Fruit fly (Drosophila melanogaster): ENCODE data around the gene CG33252.

CG33252 gene

DNA sequence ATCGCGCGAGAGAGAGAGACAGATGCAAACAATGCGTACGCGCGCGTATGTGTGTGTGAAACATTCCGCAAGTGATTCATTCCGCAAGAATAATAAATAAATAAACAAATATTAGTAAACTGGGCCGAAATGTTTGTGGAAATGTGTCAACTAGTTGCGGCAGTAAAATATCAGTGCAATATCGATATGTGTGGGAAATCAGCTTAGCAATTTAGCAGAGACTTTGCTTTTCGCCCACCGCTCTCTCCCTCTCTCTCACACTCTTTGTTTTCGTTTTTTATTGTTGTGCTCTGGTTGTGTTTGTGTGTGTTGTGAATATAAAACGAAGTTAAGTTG, 46.5 kb upstream of the CG33252 start (continued):
- TF ChIP-seq Dad (GFP tag; optimal IDR thresholded peaks at IDR 0.05) (no peak), D (optimal IDR thresholded peaks at IDR 0.05) (no peak), D (GFP tag; optimal IDR thresholded peaks at IDR 0.05) (peak; percentile 42), ind (GFP tag; optimal IDR thresholded peaks at IDR 0.05) (no peak), CG42726 (GFP tag; IDR thresholded peaks at IDR 0.05; ENCODE audit: partially characterized antibody) (no peak), CG2129 (GFP tag; IDR thresholded peaks at IDR 0.05; ENCODE audit: partially characterized antibody) (no peak), CG1832 (GFP tag; optimal IDR thresholded peaks at IDR 0.05) (peak; percentile 67), CG15479 (GFP tag; optimal IDR thresholded peaks at IDR 0.05) (peak; percentile 23), ftz-f1 (GFP tag; optimal IDR thresholded peaks at IDR 0.05) (no peak), gro (GFP tag; optimal IDR thresholded peaks at IDR 0.05) (no peak), slp2 (GFP tag; optimal IDR thresholded peaks at IDR 0.05) (no peak), Gsc (GFP tag; IDR thresholded peaks at IDR 0.05) (no peak), Xrp1 (GFP tag; IDR thresholded peaks at IDR 0.05) (0 out of 2 replicates have a peak, but pooled peaks have one; percentile 15)

DNA sequence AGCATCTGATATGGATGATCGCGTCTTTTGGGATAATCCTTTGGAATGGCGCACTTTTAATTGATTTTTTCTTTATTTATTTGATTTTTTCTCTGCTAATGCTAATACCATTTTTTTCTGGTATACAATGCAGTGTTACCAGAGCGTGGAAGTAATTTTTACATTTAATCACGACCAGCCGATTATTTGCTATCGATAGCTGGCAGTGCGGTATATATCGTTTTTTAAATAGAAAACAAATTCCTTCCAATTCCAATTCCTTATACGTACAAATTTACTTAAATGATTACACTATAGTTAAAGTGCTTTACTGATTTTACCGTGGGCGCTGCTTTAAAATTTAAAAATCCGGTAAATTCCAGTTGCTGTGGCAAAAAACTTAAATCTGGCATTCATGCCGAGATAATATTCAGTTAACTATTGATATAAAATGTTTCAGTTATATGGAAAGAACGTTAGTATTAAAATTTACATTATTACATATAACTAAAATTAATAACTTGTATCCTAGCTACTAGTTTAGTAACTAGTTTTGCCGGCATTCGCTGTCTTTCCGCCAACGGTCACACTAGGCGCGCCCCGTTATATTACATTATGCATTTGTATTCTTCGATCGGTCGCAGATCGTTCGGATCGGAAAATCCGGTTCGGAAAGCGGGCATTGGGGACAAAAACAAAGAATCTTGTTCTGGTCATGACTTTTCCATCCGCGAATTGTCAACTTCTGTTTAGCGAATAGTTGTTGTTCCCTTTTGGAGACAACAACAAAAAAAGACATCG, 45.9 kb upstream of the CG33252 start, which contains the start of the genes CG13001 and RhoGAP15B:
CG13001 (minus strand) TSS at position 137 of the 780 bp plus-strand sequence.
RhoGAP15B (plus strand) TSS at position 556 of the 780 bp plus-strand sequence.
- TF ChIP-seq Dp (GFP tag; optimal IDR thresholded peaks at IDR 0.05) (peak; percentile 56), Ada2b (GFP tag; IDR thresholded peaks at IDR 0.05) (no peak), Elba2 (GFP tag; optimal IDR thresholded peaks at IDR 0.05) (no peak), Hr39 (optimal IDR thresholded peaks at IDR 0.05) (no peak), zen (tag; optimal IDR thresholded peaks at IDR 0.05) (no peak), CG9215 (GFP tag; IDR thresholded peaks at IDR 0.05) (no peak), rib (GFP tag; IDR thresholded peaks at IDR 0.05) (peak; percentile 32; the same call in 1 of the 2 replicates), vnd (GFP tag; IDR thresholded peaks at IDR 0.05; ENCODE audit: partially characterized antibody) (peak; percentile 64), peb (GFP tag; IDR thresholded peaks at IDR 0.05) (no peak), CG18262 (tag; optimal IDR thresholded peaks at IDR 0.05) (peak; percentile 6), Dek (tag; optimal IDR thresholded peaks at IDR 0.05) (no peak), CG13287 (GFP tag; IDR thresholded peaks at IDR 0.05; ENCODE audit: partially characterized antibody) (peak; percentile 70), CG15601 (tag; optimal IDR thresholded peaks at IDR 0.05) (no peak), lab (GFP tag; optimal IDR thresholded peaks at IDR 0.05) (no peak), Max (GFP tag; optimal IDR thresholded peaks at IDR 0.05) (no peak), row (GFP tag; IDR thresholded peaks at IDR 0.05) (peak; percentile 30; the same call in 1 of the 3 replicates), Dref (GFP tag; IDR thresholded peaks at IDR 0.05) (peak; percentile 73), CG5953 (GFP tag; IDR thresholded peaks at IDR 0.05) (0 out of 2 replicates have a peak, but pooled peaks have one; percentile 9), CG4360 (GFP tag; IDR thresholded peaks at IDR 0.05) (peak; percentile 39; the same call in 1 of the 2 replicates), Nf-YB (GFP tag; optimal IDR thresholded peaks at IDR 0.05) (no peak), sna (GFP tag; IDR thresholded peaks at IDR 0.05; ENCODE audit: partially characterized antibody) (peak; percentile 36; the same call in 1 of the 2 replicates), phol (tag; optimal IDR thresholded peaks at IDR 0.05) (peak; percentile 16), NC2β (GFP tag; optimal IDR thresholded peaks at IDR 0.05) (no peak), CG3847 (GFP tag; IDR thresholded peaks at IDR 0.05) (peak; percentile 15; the same call in 1 of the 2 replicates), B-H2 (GFP tag; optimal IDR thresholded peaks at IDR 0.05) (no peak), CG11723 (GFP tag; optimal IDR thresholded peaks at IDR 0.05) (no peak), CG32772 (GFP tag; IDR thresholded peaks at IDR 0.05) (no peak), HLH4C (GFP tag; IDR thresholded peaks at IDR 0.05; ENCODE audit: partially characterized antibody) (peak; percentile 72), Spps (tag; optimal IDR thresholded peaks at IDR 0.05) (no peak), CG8924 (tag; optimal IDR thresholded peaks at IDR 0.05) (peak; percentile 0), Dll (GFP tag; IDR thresholded peaks at IDR 0.05; ENCODE audit: partially characterized antibody) (peak; percentile 74; the same call in 3 of the 4 replicates), gfzf (GFP tag; optimal IDR thresholded peaks at IDR 0.05) (peak; percentile 80), CG10267 (tag; optimal IDR thresholded peaks at IDR 0.05) (peak; percentile 16), knrl (GFP tag; IDR thresholded peaks at IDR 0.05; ENCODE audit: partially characterized antibody) (peak; percentile 82), CG34224 (GFP tag; IDR thresholded peaks at IDR 0.05; ENCODE audit: partially characterized antibody) (peak; percentile 68)

All from whole organism, embryonic.